Worm (Caenorhabditis elegans) whole organism, L4 larva: ENCODE results near the gene dhhc-8.

Source experiments
- D1046.2 ChIP-seq: fragments of 200-800 bp; sonication (Bioruptor generic); IDR thresholded peaks from 2 replicates; pipeline ENCODE4 v1.3.6; 2022; ENCODE audit warnings: missing genetic modification characterization, missing compliant biosample characterization
- R02D3.7 ChIP-seq: fragments of 150-350 bp; sonication (generic microtip); optimal IDR thresholded peaks from 3 replicates; lab custom pipeline; 2014; ENCODE audit warnings: missing biosample characterization, missing genetic modification characterization
- T20F7.1 ChIP-seq: fragments of 200-800 bp; sonication (Bioruptor generic); optimal IDR thresholded peaks from 2 replicates; lab custom pipeline; 2018; ENCODE audit warnings: mild to moderate bottlenecking, missing genetic modification characterization, missing compliant biosample characterization
- T26A8.4 ChIP-seq: fragments of 200-800 bp; sonication (Bioruptor generic); IDR thresholded peaks from 2 replicates; pipeline ENCODE4 v1.3.6; 2022; ENCODE audit warnings: missing genetic modification characterization, missing compliant biosample characterization
- Y105C5A.15 ChIP-seq: fragments of 200-800 bp; sonication (Bioruptor generic); IDR thresholded peaks from 2 replicates; pipeline ENCODE4 v1.3.6; 2022; ENCODE audit warnings: missing genetic modification characterization, missing compliant biosample characterization
- Y48G9A.11 ChIP-seq: fragments of 200-800 bp; sonication (Bioruptor generic); IDR thresholded peaks from 2 replicates; pipeline ENCODE4 v1.3.6; 2022; ENCODE audit warnings: missing genetic modification reagents, missing genetic modification characterization, missing compliant biosample characterization
- Y75B8A.6 ChIP-seq: fragments of 200-800 bp; sonication (Bioruptor generic); IDR thresholded peaks from 2 replicates; pipeline ENCODE4 v1.3.6; 2022; ENCODE audit warnings: missing genetic modification reagents, missing genetic modification characterization, missing compliant biosample characterization
- ZK546.5 ChIP-seq, 2 experiments: sonication (generic microtip); optimal IDR thresholded peaks; 2 replicates each; lab custom pipeline; 2017; ENCODE audit warnings: missing biosample characterization in 2 of 2, missing genetic modification characterization in 2 of 2
- aha-1 ChIP-seq: fragments of 150-350 bp; peaks from one replicate; lab custom pipeline; 2014; ENCODE audit warnings: missing biosample characterization, missing genetic modification characterization
- aly-2 ChIP-seq: sonication (generic microtip); optimal IDR thresholded peaks from 2 replicates; lab custom pipeline; 2018; ENCODE audit warnings: missing biosample characterization, missing genetic modification characterization
- ama-1 ChIP-seq: fragments of 150-350 bp; optimal IDR thresholded peaks from 2 replicates; lab custom pipeline; 2014; ENCODE audit warnings: inconsistent platforms, mixed read lengths
- ceh-20 ChIP-seq: fragments of 200-800 bp; sonication (Bioruptor generic); IDR thresholded peaks from 2 replicates; pipeline ENCODE4 v1.3.6; 2022; ENCODE audit warnings: missing genetic modification reagents, missing genetic modification characterization, missing compliant biosample characterization
- ceh-32 ChIP-seq: sonication (generic microtip); optimal IDR thresholded peaks from 2 replicates; lab custom pipeline; 2016; ENCODE audit warnings: mild to moderate bottlenecking, missing genetic modification characterization, missing compliant biosample characterization; ENCODE audit not compliant: poor library complexity
- daf-16 ChIP-seq, 3 experiments: sonication (generic microtip); optimal IDR thresholded peaks; 2 replicates each; lab custom pipeline; 2016 to 2017; ENCODE audit warnings: missing genetic modification characterization in 3 of 3, missing genetic modification reagents in 3 of 3, mild to moderate bottlenecking in 2 of 3, missing compliant biosample characterization in 2 of 3, missing biosample characterization in 1 of 3, moderate library complexity in 1 of 3
- daf-8 ChIP-seq: fragments of 200-800 bp; sonication (Bioruptor generic); IDR thresholded peaks from 2 replicates; pipeline ENCODE4 v1.3.6; 2022; ENCODE audit warnings: missing genetic modification characterization, missing compliant biosample characterization
- dmd-6 ChIP-seq: fragments of 200-800 bp; sonication (Bioruptor generic); IDR thresholded peaks from 2 replicates; pipeline ENCODE4 v1.3.6; 2022; ENCODE audit warnings: missing genetic modification reagents, missing genetic modification characterization, missing compliant biosample characterization
- duxl-1 ChIP-seq: sonication (generic microtip); optimal IDR thresholded peaks from 2 replicates; lab custom pipeline; 2016; ENCODE audit warnings: mild to moderate bottlenecking, missing genetic modification characterization, moderate library complexity, missing compliant biosample characterization; ENCODE audit not compliant: poor library complexity
- dve-1 ChIP-seq: sonication (generic microtip); optimal IDR thresholded peaks from 2 replicates; lab custom pipeline; 2017; ENCODE audit warnings: antibody characterized with exemption, mild to moderate bottlenecking, missing genetic modification characterization, missing compliant biosample characterization; ENCODE audit not compliant: insufficient read depth
- hif-1 ChIP-seq, 2 experiments: sonication (generic microtip); optimal IDR thresholded peaks; 2 replicates each; lab custom pipeline; 2016 to 2017; ENCODE audit warnings: missing compliant biosample characterization in 2 of 2, missing genetic modification characterization in 2 of 2, missing genetic modification reagents in 2 of 2, missing genotype in 2 of 2, mild to moderate bottlenecking in 1 of 2
- hlh-11 ChIP-seq: fragments of 200-800 bp; sonication (Bioruptor generic); optimal IDR thresholded peaks from 2 replicates; lab custom pipeline; 2018; ENCODE audit warnings: mild to moderate bottlenecking, missing genetic modification characterization, missing compliant biosample characterization
- hlh-30 ChIP-seq: sonication (generic microtip); optimal IDR thresholded peaks from 2 replicates; lab custom pipeline; 2017; ENCODE audit warnings: antibody characterized with exemption, mild to moderate bottlenecking, missing genetic modification characterization, missing compliant biosample characterization; ENCODE audit not compliant: insufficient read depth
- hmg-1.1 ChIP-seq: fragments of 200-800 bp; sonication (Bioruptor generic); IDR thresholded peaks from 2 replicates; pipeline ENCODE4 v1.3.6; 2022; ENCODE audit warnings: missing genetic modification reagents, missing genetic modification characterization, missing compliant biosample characterization
- lin-1 ChIP-seq: fragments of 200-800 bp; sonication (Bioruptor generic); IDR thresholded peaks from 2 replicates; pipeline ENCODE4 v1.3.6; 2022; ENCODE audit warnings: missing genetic modification reagents, missing genetic modification characterization, missing compliant biosample characterization
- lin-15B ChIP-seq: fragments of 150-350 bp; sonication (generic microtip); optimal IDR thresholded peaks from 3 replicates; lab custom pipeline; 2014; ENCODE audit warnings: missing biosample characterization, missing genetic modification characterization
- lin-39 ChIP-seq: fragments of 150-350 bp; optimal IDR thresholded peaks from 2 replicates; lab custom pipeline; 2014; ENCODE audit warnings: missing biosample characterization, missing genetic modification reagents, missing genetic modification characterization
- lir-3 ChIP-seq: sonication (generic microtip); optimal IDR thresholded peaks from 2 replicates; lab custom pipeline; 2016; ENCODE audit warnings: mild to moderate bottlenecking, missing genetic modification characterization, missing compliant biosample characterization
- lsy-2 ChIP-seq, 2 experiments: fragments of 150-350 bp in 1 of 2; sonication (generic microtip) in 1 of 2; optimal IDR thresholded peaks; 2 replicates each; lab custom pipeline; 2014 to 2017; ENCODE audit warnings: missing biosample characterization in 2 of 2, missing genetic modification characterization in 2 of 2
- mdl-1 ChIP-seq, 2 experiments: fragments of 150-350 bp in 1 of 2; sonication (generic microtip) in 1 of 2; optimal IDR thresholded peaks; 2 replicates each; lab custom pipeline; 2014 to 2017; ENCODE audit warnings: missing biosample characterization in 2 of 2, missing genetic modification characterization in 2 of 2
- mdt-29 ChIP-seq: fragments of 200-800 bp; sonication (Bioruptor generic); IDR thresholded peaks from 2 replicates; pipeline ENCODE4 v1.3.6; 2022; ENCODE audit warnings: missing genetic modification reagents, missing genetic modification characterization, missing compliant biosample characterization
- mxl-3 ChIP-seq: fragments of 200-800 bp; sonication (Bioruptor generic); optimal IDR thresholded peaks from 2 replicates; lab custom pipeline; 2018; ENCODE audit warnings: mild to moderate bottlenecking, missing genetic modification characterization, missing compliant biosample characterization
- nhr-102 ChIP-seq: sonication (generic microtip); optimal IDR thresholded peaks from 2 replicates; lab custom pipeline; 2016; ENCODE audit warnings: mild to moderate bottlenecking, missing genetic modification characterization, moderate library complexity, missing compliant biosample characterization
- nhr-11 ChIP-seq: fragments of 150-350 bp; optimal IDR thresholded peaks from 2 replicates; lab custom pipeline; 2014; ENCODE audit warnings: missing biosample characterization, missing genetic modification characterization
- nhr-25 ChIP-seq: sonication (generic microtip); optimal IDR thresholded peaks from 2 replicates; lab custom pipeline; 2017; ENCODE audit warnings: missing genetic modification characterization, mild to moderate bottlenecking, missing compliant biosample characterization, antibody characterized with exemption, moderate library complexity, borderline replicate concordance; ENCODE audit not compliant: insufficient read depth
- nhr-28 ChIP-seq: fragments of 150-350 bp; optimal IDR thresholded peaks from 2 replicates; lab custom pipeline; 2014; ENCODE audit warnings: missing biosample characterization, missing genetic modification characterization
- nhr-48 ChIP-seq: sonication (generic microtip); optimal IDR thresholded peaks from 2 replicates; lab custom pipeline; 2016; ENCODE audit warnings: mild to moderate bottlenecking, missing genetic modification characterization, missing compliant biosample characterization
- pha-4 ChIP-seq, 2 experiments: fragments of 150-350 bp in 1 of 2; fragments of 200-800 bp in 1 of 2; sonication (Bioruptor generic) in 1 of 2; IDR thresholded peaks in 1 of 2; optimal IDR thresholded peaks in 1 of 2; 2 replicates each; pipeline versions ENCODE4 v1.3.6 to Lab custom; 2014 to 2022; ENCODE audit warnings: missing genetic modification characterization in 2 of 2, missing genetic modification reagents in 2 of 2, missing biosample characterization in 1 of 2, missing compliant biosample characterization in 1 of 2
- saeg-2 ChIP-seq: fragments of 200-800 bp; sonication (Bioruptor generic); IDR thresholded peaks from 2 replicates; pipeline ENCODE4 v1.3.6; 2022; ENCODE audit warnings: missing genetic modification reagents, missing genetic modification characterization, missing compliant biosample characterization
- sdz-12 ChIP-seq: fragments of 200-800 bp; sonication (Bioruptor generic); optimal IDR thresholded peaks from 2 replicates; lab custom pipeline; 2018; ENCODE audit warnings: mild to moderate bottlenecking, missing genetic modification characterization, missing compliant biosample characterization
- spr-1 ChIP-seq: sonication (generic microtip); optimal IDR thresholded peaks from 2 replicates; lab custom pipeline; 2016; ENCODE audit warnings: mild to moderate bottlenecking, missing genetic modification characterization, missing compliant biosample characterization
- spr-3 ChIP-seq: fragments of 200-800 bp; sonication (Bioruptor generic); optimal IDR thresholded peaks from 2 replicates; lab custom pipeline; 2018; ENCODE audit warnings: mild to moderate bottlenecking, missing genetic modification characterization, missing compliant biosample characterization
- tra-1 ChIP-seq: fragments of 200-800 bp; sonication (Bioruptor generic); IDR thresholded peaks from 2 replicates; pipeline ENCODE4 v1.3.6; 2022; ENCODE audit warnings: missing genetic modification reagents, missing genetic modification characterization, missing compliant biosample characterization
- zag-1 ChIP-seq: fragments of 150-350 bp; optimal IDR thresholded peaks from 2 replicates; lab custom pipeline; 2014; ENCODE audit warnings: missing biosample characterization, missing genetic modification characterization
- zfp-3 ChIP-seq: fragments of 200-800 bp; sonication (Bioruptor generic); conservative IDR thresholded peaks from 2 replicates; pipeline ENCODE4 v1.3.6; 2022; ENCODE audit warnings: missing genetic modification reagents, missing genetic modification characterization, missing compliant biosample characterization
- ztf-7 ChIP-seq: fragments of 150-350 bp; optimal IDR thresholded peaks from 2 replicates; lab custom pipeline; 2014; ENCODE audit warnings: missing biosample characterization, missing genetic modification characterization

The dhhc-8 gene

ce11 chrIII:13064213-13065184 is 42.9 kb upstream of the dhhc-8 start (continued):
- TF ChIP-seq pha-4 (GFP tag; IDR thresholded peaks at IDR 0.05; lab: Robert Waterston, UW) (no peak), pha-4 (tag; optimal IDR thresholded peaks at IDR 0.05; lab: Kevin White, UChicago) (no peak), nhr-11 (tag; lab: Kevin White, UChicago) (peak; percentile 15), lin-1 (GFP tag; lab: Robert Waterston, UW) (0 out of 2 replicates have a peak, but pooled peaks have one; percentile 48), nhr-28 (tag; lab: Kevin White, UChicago) (peak; percentile 11)

DNA sequence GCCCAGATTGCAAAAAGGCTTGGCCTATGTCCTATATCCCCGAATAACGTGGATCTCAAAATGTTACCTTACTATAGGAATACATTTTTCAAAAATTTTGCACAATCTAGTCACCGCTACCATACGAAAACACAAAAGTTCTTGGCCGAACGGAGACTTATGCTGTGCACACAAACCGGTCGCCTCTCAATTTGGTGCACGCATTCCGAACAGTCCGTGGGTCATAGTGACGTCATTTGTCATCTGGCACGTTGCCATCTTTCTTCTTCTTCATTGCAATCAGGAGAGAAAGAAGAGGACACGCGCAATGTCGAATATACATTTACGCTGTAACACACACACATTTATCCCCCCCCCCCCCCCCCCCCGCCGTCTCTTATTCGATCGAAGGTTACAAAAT is 41.7 kb upstream of the dhhc-8 start:
- TF ChIP-seq spr-3 (peak; percentile 4), nhr-11 (tag; lab: Kevin White, UChicago) (no peak), D1046.2 (GFP tag; lab: Robert Waterston, UW) (no peak), ZK546.5 (tag; optimal IDR thresholded peaks at IDR 0.05; lab: Kevin White, UChicago) (no peak), mdl-1 (tag; optimal IDR thresholded peaks at IDR 0.05; lab: Kevin White, UChicago) (peak in 1 of 2 experiments; percentile 22), mdt-29 (GFP tag; lab: Robert Waterston, UW) (no peak), dmd-6 (0 out of 2 replicates have a peak, but pooled peaks have one; percentile 17), mxl-3 (GFP tag; lab: Kevin White, UChicago) (peak; percentile 43), ama-1 (lab: Kevin White, UChicago) (no peak), Y75B8A.6 (no peak), nhr-25 (tag; lab: Kevin White, UChicago) (peak; percentile 61), hlh-11 (peak; percentile 34), hlh-30 (peak; percentile 58), duxl-1 (tag; lab: Kevin White, UChicago) (no peak), Y105C5A.15 (GFP tag; lab: Robert Waterston, UW) (no peak), aha-1 (peak; percentile 69), T20F7.1 (no peak), lsy-2 (tag; optimal IDR thresholded peaks at IDR 0.05; lab: Kevin White, UChicago) (peak in 1 of 2 experiments; percentile 13), nhr-102 (tag; lab: Kevin White, UChicago) (no peak), hif-1 (tag; optimal IDR thresholded peaks at IDR 0.05; lab: Kevin White, UChicago) (peak in 1 of 2 experiments; percentile 12), spr-1 (tag; lab: Kevin White, UChicago) (no peak), saeg-2 (no peak), R02D3.7 (no peak), aly-2 (tag; lab: Kevin White, UChicago) (no peak), hmg-1.1 (peak; percentile 47), lir-3 (no peak)

- TF ChIP-seq daf-16 (GFP tag; optimal IDR thresholded peaks at IDR 0.05; lab: Kevin White, UChicago) = no peak
- TF ChIP-seq daf-16 (tag; optimal IDR thresholded peaks at IDR 0.05; lab: Kevin White, UChicago) = peak; percentile 6
- no peak for TF ChIP-seq ceh-32 (tag; lab: Kevin White, UChicago)
- peak; percentile 92 for TF ChIP-seq dmd-6
- no peak for TF ChIP-seq daf-8 (GFP tag; lab: Robert Waterston, UW)
- TF ChIP-seq Y48G9A.11 (GFP tag; lab: Robert Waterston, UW) = no peak
- 0 out of 2 replicates have a peak, but pooled peaks have one; percentile 16 for TF ChIP-seq zfp-3
- TF ChIP-seq hlh-11 = peak; percentile 15
- TF ChIP-seq lin-39 = no peak
- TF ChIP-seq tra-1 (GFP tag; lab: Robert Waterston, UW) = peak; percentile 81; the same call in 1 of the 2 replicates
- no peak for TF ChIP-seq mdt-29 (GFP tag; lab: Robert Waterston, UW)
- TF ChIP-seq T26A8.4 (GFP tag; lab: Robert Waterston, UW) = 0 out of 2 replicates have a peak, but pooled peaks have one; percentile 36
- peak; percentile 72 for TF ChIP-seq nhr-48
- TF ChIP-seq zag-1 (tag; lab: Kevin White, UChicago) = no peak
- TF ChIP-seq lin-15B = no peak
- TF ChIP-seq aha-1 = peak; percentile 88
- peak; percentile 49 for TF ChIP-seq dve-1
- TF ChIP-seq sdz-12 (GFP tag; lab: Kevin White, UChicago) = no peak
- no peak for TF ChIP-seq ceh-20 (GFP tag; lab: Robert Waterston, UW)
- TF ChIP-seq pha-4 (GFP tag; IDR thresholded peaks at IDR 0.05; lab: Robert Waterston, UW) = 0 out of 2 replicates have a peak, but pooled peaks have one; percentile 7
- no peak for TF ChIP-seq pha-4 (tag; optimal IDR thresholded peaks at IDR 0.05; lab: Kevin White, UChicago)
- no peak for TF ChIP-seq ztf-7 (tag; lab: Kevin White, UChicago)
Observed at ce11 chrIII:13066828-13067227, 40.6 kb upstream of the dhhc-8 start.
